Worm (Caenorhabditis elegans): ENCODE measurements around the gene srh-279.

- no peak for TF ChIP-seq ceh-13 (GFP tag; optimal IDR thresholded peaks at IDR 0.05)
- no peak for TF ChIP-seq B0310.2 (tag; optimal IDR thresholded peaks at IDR 0.05)
Observed at ce11 chrV:16155111-16155510, 37.1 kb upstream of the srh-279 start, which contains the start of gene str-97.

Data from whole organism, early embryonic.